Fruit fly (Drosophila melanogaster): ENCODE results near the gene lawc.

DNA sequence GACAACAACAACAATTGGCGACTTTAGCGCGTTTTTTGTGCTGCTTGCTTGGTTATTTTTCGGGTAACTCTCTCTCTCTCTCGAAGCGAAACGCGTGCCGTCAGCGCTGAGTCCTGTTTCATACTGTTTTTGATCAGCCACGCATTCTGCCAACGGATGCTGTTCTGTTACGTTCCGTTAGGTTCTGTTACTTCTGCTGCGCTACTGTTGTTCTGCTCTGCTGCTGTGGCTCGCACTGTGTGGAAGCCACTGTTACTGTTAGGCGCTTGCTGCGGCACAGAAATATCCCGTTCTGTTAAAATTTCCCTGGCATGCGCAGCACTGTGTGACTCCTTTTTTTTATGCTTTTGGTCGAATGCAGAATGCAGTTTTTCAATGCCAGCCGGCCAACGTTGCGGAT lies 44.4 kb downstream of the lawc start, which contains the start of gene nAChRalpha3:
- TF ChIP-seq h (GFP tag; optimal IDR thresholded peaks at IDR 0.05) (no peak), Abd-B (GFP tag; optimal IDR thresholded peaks at IDR 0.05) (no peak), OdsH (GFP tag; optimal IDR thresholded peaks at IDR 0.05) (no peak), fru (GFP tag; optimal IDR thresholded peaks at IDR 0.05) (no peak), Hnf4 (GFP tag; optimal IDR thresholded peaks at IDR 0.05) (no peak), Dfd (GFP tag; optimal IDR thresholded peaks at IDR 0.05) (no peak), pan (optimal IDR thresholded peaks at IDR 0.05) (no peak), usp (GFP tag; optimal IDR thresholded peaks at IDR 0.05) (no peak), Mio (GFP tag; optimal IDR thresholded peaks at IDR 0.05) (no peak), ey (GFP tag; optimal IDR thresholded peaks at IDR 0.05) (no peak), dsf (GFP tag; optimal IDR thresholded peaks at IDR 0.05; ENCODE audit: borderline replicate concordance) (no peak)

All from whole organism, wandering third instar larva.